Fruit fly (Drosophila melanogaster): ENCODE results near the gene Mur29B.

Mur29B gene

DNA sequence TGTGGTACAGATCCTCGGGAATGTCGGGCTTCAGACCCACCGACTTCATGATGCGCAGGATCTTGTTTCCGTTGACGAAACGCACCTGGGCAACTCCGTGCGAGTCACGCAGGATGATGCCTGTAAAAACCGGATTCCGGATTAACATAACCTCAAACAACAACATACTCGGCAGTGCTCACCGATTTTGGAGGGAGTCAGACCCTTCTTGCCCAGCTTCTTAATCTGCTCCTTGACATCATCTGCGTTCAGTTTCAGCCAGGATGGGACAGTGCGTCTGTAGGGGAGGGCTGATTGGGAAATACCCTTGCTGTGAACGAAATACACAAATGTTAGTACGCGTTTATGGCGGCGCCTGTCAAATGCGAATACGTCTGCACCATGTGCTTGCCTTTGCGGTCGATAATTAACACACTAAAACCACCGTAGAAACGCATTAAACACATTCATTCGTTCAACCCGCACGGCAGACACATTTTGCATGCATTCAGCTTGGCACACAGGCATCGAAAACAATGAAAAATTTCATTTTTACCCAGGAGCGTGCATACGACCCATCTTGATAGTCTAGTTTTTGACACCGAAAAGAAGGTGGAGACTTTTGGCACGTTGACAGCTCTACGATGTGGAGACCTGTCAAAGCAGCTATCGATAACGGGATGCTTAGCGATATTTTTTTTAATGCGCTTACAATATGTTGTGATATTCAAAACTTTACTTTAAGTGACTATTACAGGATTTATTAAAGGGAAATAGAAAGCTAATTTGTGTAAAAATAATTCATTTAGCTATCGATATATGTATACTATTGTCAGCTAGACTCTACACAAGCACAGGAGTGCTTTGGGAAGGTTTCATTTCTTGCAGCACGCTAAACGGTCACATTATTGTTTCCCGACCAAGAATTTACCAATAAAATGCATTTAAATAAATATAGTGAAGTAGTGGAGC lies 12.3 kb downstream of the Mur29B start, which contains the start of the genes RpS13 and CSN8 (continued):
- TF ChIP-seq Lim3 (GFP tag; IDR thresholded peaks at IDR 0.05) (no peak), Gsc (GFP tag; IDR thresholded peaks at IDR 0.05) (no peak), CG3163 (GFP tag; optimal IDR thresholded peaks at IDR 0.05) (no peak), CG31365 (tag; optimal IDR thresholded peaks at IDR 0.05) (peak; percentile 23), nerfin-1 (tag; optimal IDR thresholded peaks at IDR 0.05) (peak; percentile 39), CG4820 (GFP tag; optimal IDR thresholded peaks at IDR 0.05) (no peak), CG17328 (GFP tag; IDR thresholded peaks at IDR 0.05) (no peak), mirr (GFP tag; optimal IDR thresholded peaks at IDR 0.05) (no peak), esg (GFP tag; conservative IDR thresholded peaks at IDR 0.05) (no peak), bsh (GFP tag; optimal IDR thresholded peaks at IDR 0.05) (peak in 1 of 2 experiments; percentile 7), Lhr (GFP tag; optimal IDR thresholded peaks at IDR 0.05) (peak; percentile 57), knrl (GFP tag; IDR thresholded peaks at IDR 0.05; ENCODE audit: partially characterized antibody) (peak; percentile 95), nom (GFP tag; optimal IDR thresholded peaks at IDR 0.05) (peak; percentile 32), ftz-f1 (GFP tag; optimal IDR thresholded peaks at IDR 0.05) (no peak), Rx (GFP tag; IDR thresholded peaks at IDR 0.05) (no peak), pfk (GFP tag; optimal IDR thresholded peaks at IDR 0.05) (no peak), CG15479 (GFP tag; optimal IDR thresholded peaks at IDR 0.05) (no peak), Bgb (GFP tag; IDR thresholded peaks at IDR 0.05; ENCODE audit: partially characterized antibody) (peak; percentile 90), CG8281 (tag; optimal IDR thresholded peaks at IDR 0.05) (no peak), CG17359 (tag; optimal IDR thresholded peaks at IDR 0.05) (peak; percentile 10), fd3F (GFP tag; optimal IDR thresholded peaks at IDR 0.05) (no peak), BtbVII (GFP tag; optimal IDR thresholded peaks at IDR 0.05) (no peak), CG11247 (GFP tag; IDR thresholded peaks at IDR 0.05) (no peak), Ravus (GFP tag; IDR thresholded peaks at IDR 0.05) (no peak), Hr51 (GFP tag; optimal IDR thresholded peaks at IDR 0.05) (peak in 1 of 2 experiments; percentile 6), CG10366 (GFP tag; IDR thresholded peaks at IDR 0.05) (no peak), CG13287 (GFP tag; IDR thresholded peaks at IDR 0.05; ENCODE audit: partially characterized antibody) (peak; percentile 96), CTCF (GFP tag; optimal IDR thresholded peaks at IDR 0.05) (peak; percentile 7), CG12236 (GFP tag; optimal IDR thresholded peaks at IDR 0.05) (no peak), Ada2b (GFP tag; IDR thresholded peaks at IDR 0.05) (no peak), vnd (GFP tag; IDR thresholded peaks at IDR 0.05; ENCODE audit: partially characterized antibody) (peak; percentile 90), pho (GFP tag; optimal IDR thresholded peaks at IDR 0.05) (peak; percentile 29), CG2875 (GFP tag; optimal IDR thresholded peaks at IDR 0.05) (no peak), CG4404 (GFP tag; IDR thresholded peaks at IDR 0.05) (no peak), CG2116 (GFP tag; optimal IDR thresholded peaks at IDR 0.05) (peak; percentile 98), CG33213 (GFP tag; optimal IDR thresholded peaks at IDR 0.05) (peak; percentile 28), D (optimal IDR thresholded peaks at IDR 0.05) (no peak), D (GFP tag; optimal IDR thresholded peaks at IDR 0.05) (no peak), CG12391 (tag; optimal IDR thresholded peaks at IDR 0.05) (peak; percentile 41), CG14860 (GFP tag; IDR thresholded peaks at IDR 0.05; ENCODE audit: partially characterized antibody) (peak; percentile 92), Nf-YB (GFP tag; optimal IDR thresholded peaks at IDR 0.05) (no peak), Abd-B (GFP tag; optimal IDR thresholded peaks at IDR 0.05) (no peak), CG11723 (GFP tag; optimal IDR thresholded peaks at IDR 0.05) (no peak), CG6791 (GFP tag; IDR thresholded peaks at IDR 0.05; ENCODE audit: partially characterized antibody) (peak; percentile 86), Six4 (GFP tag; optimal IDR thresholded peaks at IDR 0.05) (no peak), chif (GFP tag; optimal IDR thresholded peaks at IDR 0.05) (no peak), CG10959 (GFP tag; IDR thresholded peaks at IDR 0.05) (no peak), Eip74EF (GFP tag; optimal IDR thresholded peaks at IDR 0.05) (no peak)
